Fruit fly (Drosophila melanogaster): ENCODE results near the gene PhKgamma.

dm6 chrX:11729993-11730392, 35.1 kb downstream of the PhKgamma start:
- TF ChIP-seq Blimp-1 (GFP tag; optimal IDR thresholded peaks at IDR 0.05) = no peak
- TF ChIP-seq Hr38 (GFP tag; optimal IDR thresholded peaks at IDR 0.05) = no peak
- no peak for TF ChIP-seq Hr39 (GFP tag; optimal IDR thresholded peaks at IDR 0.05)
- TF ChIP-seq CG16779 (tag; optimal IDR thresholded peaks at IDR 0.05) = no peak
- TF ChIP-seq CG6276 (GFP tag; optimal IDR thresholded peaks at IDR 0.05) = peak; percentile 38
- TF ChIP-seq CG11762 (GFP tag; optimal IDR thresholded peaks at IDR 0.05; ENCODE audit: insufficient read depth) = no peak
- no peak for TF ChIP-seq svp (GFP tag)
- TF ChIP-seq esn (GFP tag; optimal IDR thresholded peaks at IDR 0.05) = peak; percentile 20
- TF ChIP-seq CG7368 (GFP tag; optimal IDR thresholded peaks at IDR 0.05) = no peak

Measured in whole organism, prepupa.